Worm (Caenorhabditis elegans) whole organism, mixed stage, embryonic: Measurements from ENCODE around the gene col-101.

Experiments
- ceh-43 ChIP-seq: fragments of 200-800 bp; sonication (Bioruptor generic); optimal IDR thresholded peaks from 2 replicates; lab custom pipeline; 2018; ENCODE audit warnings: mild to moderate bottlenecking, missing genetic modification characterization, moderate library complexity, missing compliant biosample characterization
- ces-1 ChIP-seq: fragments of 150-350 bp; optimal IDR thresholded peaks from 2 replicates; lab custom pipeline; 2014; ENCODE audit warnings: missing biosample characterization, missing genetic modification reagents, missing genetic modification characterization
- elt-3 ChIP-seq: fragments of 150-350 bp; optimal IDR thresholded peaks from 2 replicates; lab custom pipeline; 2014; ENCODE audit warnings: missing biosample characterization, missing genetic modification characterization
- lin-13 ChIP-seq: fragments of 150-350 bp; optimal IDR thresholded peaks from 2 replicates; lab custom pipeline; 2014; ENCODE audit warnings: missing biosample characterization, missing genetic modification characterization
- mab-5 ChIP-seq: fragments of 150-350 bp; optimal IDR thresholded peaks from 2 replicates; lab custom pipeline; 2014; ENCODE audit warnings: missing biosample characterization, missing genetic modification characterization
- nhr-237 ChIP-seq: fragments of 150-350 bp; optimal IDR thresholded peaks from 2 replicates; lab custom pipeline; 2014; ENCODE audit warnings: missing biosample characterization, missing genetic modification characterization
- sem-2 ChIP-seq: fragments of 200-800 bp; sonication (Bioruptor generic); optimal IDR thresholded peaks from 2 replicates; lab custom pipeline; 2018; ENCODE audit warnings: mild to moderate bottlenecking, missing genetic modification characterization, missing compliant biosample characterization
- unc-62 ChIP-seq: fragments of 150-350 bp; optimal IDR thresholded peaks from 2 replicates; lab custom pipeline; 2014; ENCODE audit warnings: missing biosample characterization, missing genetic modification reagents, missing genetic modification characterization
- zip-8 ChIP-seq: fragments of 150-350 bp; optimal IDR thresholded peaks from 2 replicates; lab custom pipeline; 2014; ENCODE audit warnings: missing biosample characterization, missing genetic modification characterization

DNA sequence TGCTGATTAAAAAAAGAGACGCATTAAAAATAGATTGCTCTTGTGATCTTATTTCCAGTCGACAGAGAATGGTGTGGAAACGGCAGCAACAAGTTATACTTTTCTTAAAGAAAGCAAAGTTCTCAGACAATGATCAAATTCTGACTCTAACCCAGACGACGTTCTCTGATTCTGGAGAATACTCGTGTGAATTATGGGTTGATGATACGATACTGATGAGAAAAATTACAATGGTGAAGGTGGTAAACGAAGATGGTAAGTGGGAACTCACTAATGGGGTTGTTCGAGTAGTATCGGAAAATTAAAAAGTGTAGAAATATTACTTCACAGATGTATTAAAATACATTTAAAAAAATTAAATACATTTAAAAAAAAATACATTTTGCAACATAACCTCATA, 48.5 kb downstream of the col-101 start:
- TF ChIP-seq ceh-43 (GFP tag; lab: Kevin White, UChicago): no peak
- TF ChIP-seq zip-8 (tag; lab: Kevin White, UChicago): no peak
- no peak for TF ChIP-seq lin-13 (tag; lab: Kevin White, UChicago)
- no peak for TF ChIP-seq unc-62 (GFP tag; lab: Kevin White, UChicago)
- no peak for TF ChIP-seq nhr-237 (tag; lab: Kevin White, UChicago)
- TF ChIP-seq sem-2: no peak
- no peak for TF ChIP-seq elt-3 (tag; lab: Kevin White, UChicago)
- no peak for TF ChIP-seq ces-1 (GFP tag; lab: Kevin White, UChicago)
- no peak for TF ChIP-seq mab-5 (tag; lab: Kevin White, UChicago)
